Fruit fly (Drosophila melanogaster): ENCODE measurements around the gene dysf.

The dysf gene

DNA sequence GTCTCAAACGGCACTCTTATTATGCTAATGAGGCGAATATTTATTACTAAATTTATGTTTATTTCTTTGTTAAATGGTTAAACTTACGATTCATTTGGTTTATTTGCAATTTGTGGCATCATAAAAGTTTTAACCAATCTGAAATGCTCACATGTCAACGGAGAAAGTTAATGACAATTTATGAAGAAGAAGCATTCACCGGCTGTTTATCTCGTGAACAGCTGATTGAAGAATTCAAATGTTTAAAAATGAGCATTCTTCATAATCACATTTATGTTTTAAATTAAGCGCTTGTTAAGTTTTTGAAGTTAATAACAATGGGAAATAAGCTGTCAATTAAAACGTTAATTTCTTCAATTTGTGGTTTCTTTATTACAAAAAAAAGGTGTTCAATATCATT is 40.4 kb downstream of the dysf start, which contains the start of the genes PIG-P and Tcs6:
PIG-P (minus strand) TSS at position 158 of the 400 bp plus-strand sequence.
Tcs6 (minus strand) TSS at position 158 of the 400 bp plus-strand sequence.
- TF ChIP-seq CG8478 (optimal IDR thresholded peaks at IDR 0.05) = no peak
- TF ChIP-seq CTCF (optimal IDR thresholded peaks at IDR 0.05) = no peak

DNA sequence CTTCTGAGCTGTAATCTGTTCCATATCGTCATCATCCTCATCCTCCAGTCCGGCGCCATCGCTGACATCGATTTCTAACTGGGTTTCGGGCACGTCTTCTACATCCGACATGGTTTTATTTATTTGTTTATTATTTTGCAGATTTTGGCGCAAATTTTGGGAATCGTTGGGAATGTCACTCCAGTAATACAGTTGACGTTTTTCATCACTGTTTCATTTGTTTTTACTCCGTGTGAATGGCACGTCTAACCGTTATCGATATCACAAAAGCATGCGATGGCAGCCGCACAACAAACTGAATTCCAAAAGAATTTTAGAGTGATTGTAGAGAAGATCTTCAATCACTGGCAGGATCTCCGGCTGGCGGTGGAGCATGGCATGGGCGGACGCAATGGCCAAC is 42.1 kb downstream of the dysf start, which contains the start of the genes Sld5 and CG14543:
Sld5 (minus strand) TSS at position 167 of the 400 bp plus-strand sequence.
CG14543 (plus strand) TSS at position 250 of the 400 bp plus-strand sequence.
- TF ChIP-seq CTCF (optimal IDR thresholded peaks at IDR 0.05) = no peak

DNA sequence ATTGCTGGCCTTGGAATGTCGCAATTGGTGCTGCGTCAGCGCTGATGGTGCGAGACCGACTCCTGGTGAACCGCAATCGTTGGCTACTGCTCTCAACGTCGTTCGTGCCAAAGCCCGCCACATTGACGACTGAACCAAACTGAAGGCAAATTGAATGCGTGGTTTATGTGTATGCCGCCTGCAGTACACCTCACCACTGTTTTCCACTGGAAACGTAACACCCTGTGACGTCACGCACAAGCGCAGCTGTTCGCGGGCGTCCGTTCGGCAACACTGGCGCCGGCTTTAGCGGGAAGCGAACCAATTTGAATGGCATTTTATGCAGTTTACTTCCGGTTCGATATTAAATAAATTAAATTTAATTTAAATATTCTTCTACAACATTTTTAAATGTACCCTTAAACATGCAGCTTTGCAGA is 43.3 kb downstream of the dysf start, which contains the start of gene Cmpk:
Cmpk (minus strand) TSS at position 225 of the 419 bp plus-strand sequence.
- no peak for TF ChIP-seq CTCF (optimal IDR thresholded peaks at IDR 0.05)
- no peak for TF ChIP-seq CG8478 (optimal IDR thresholded peaks at IDR 0.05)

DNA sequence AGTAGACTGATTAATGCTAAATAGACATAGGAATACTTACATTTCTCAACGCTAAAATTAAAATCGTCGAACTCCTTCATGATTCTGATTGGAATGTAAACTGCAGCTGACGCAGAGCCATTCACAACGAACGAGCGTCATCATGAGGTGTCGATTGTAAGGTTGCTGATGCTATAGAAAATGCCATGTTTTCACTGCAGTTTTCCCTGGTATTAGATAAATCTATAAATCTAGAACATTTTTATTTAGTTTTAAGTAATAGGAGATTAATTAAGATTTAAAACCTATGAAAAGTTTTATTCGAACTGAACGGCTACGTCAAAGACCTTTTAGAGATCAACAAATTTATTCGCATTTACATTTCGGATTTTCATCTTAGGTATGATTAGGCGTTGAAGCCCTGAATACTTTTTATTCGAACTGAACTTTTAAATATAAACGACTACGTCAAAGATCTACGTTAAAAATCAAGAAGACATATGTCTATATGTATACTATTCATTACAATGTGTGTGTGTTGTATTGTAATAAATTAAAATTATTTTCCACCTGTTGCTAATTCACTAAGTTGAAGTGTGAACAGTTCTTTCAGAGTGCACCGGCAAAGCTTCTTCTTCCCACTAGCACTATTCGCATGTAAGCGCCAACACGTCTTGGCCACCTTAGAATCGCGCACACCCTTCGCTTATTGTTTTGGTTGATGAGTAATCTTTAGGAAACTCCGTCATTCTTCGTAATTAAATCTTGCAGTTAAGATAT is 46.2 kb downstream of the dysf start, which contains the start of the genes Exo84 and Vps2:
Exo84 (minus strand) TSS at position 108 of the 759 bp plus-strand sequence.
Vps2 (plus strand) TSS at position 672 of the 759 bp plus-strand sequence.
- TF ChIP-seq CG8478 (optimal IDR thresholded peaks at IDR 0.05) (no peak), CTCF (optimal IDR thresholded peaks at IDR 0.05) (no peak)

DNA sequence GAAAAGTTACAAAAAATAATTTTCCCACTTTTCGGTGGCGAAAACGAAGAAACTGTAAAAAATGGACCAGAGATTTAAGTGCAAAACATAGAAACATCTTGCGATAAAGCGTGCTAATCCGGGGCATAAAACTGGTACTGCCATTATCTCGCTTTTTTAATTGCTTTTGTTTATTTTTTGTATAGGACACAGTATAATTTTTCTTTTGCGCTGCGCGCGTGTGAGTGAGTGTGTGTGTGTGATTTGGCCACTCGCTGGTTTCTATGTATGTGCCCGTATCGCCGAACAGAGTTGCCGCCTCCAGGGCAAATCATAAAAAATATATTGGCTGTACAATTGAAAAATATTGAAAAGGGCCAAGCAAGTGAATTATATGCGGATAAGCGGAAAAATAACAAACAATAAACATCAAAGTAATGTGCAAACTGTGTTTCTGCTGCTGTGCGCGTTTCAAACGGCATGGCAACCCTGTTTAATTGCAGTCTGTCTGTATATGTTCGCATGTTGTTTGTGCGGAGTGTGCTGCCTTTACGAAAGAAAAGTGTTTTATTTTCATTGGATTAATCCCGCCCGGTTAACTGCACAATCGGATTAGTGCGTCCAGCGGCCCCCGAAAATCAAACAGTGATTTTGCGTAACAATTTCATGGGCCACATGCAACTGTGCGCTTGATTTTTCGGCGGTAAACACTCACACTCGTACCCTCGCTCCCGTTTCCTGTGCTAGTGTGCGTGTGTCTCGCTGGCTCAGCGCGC is 56.2 kb downstream of the dysf start:
- TF ChIP-seq CTCF (optimal IDR thresholded peaks at IDR 0.05) (no peak), CG8478 (optimal IDR thresholded peaks at IDR 0.05) (no peak)

DNA sequence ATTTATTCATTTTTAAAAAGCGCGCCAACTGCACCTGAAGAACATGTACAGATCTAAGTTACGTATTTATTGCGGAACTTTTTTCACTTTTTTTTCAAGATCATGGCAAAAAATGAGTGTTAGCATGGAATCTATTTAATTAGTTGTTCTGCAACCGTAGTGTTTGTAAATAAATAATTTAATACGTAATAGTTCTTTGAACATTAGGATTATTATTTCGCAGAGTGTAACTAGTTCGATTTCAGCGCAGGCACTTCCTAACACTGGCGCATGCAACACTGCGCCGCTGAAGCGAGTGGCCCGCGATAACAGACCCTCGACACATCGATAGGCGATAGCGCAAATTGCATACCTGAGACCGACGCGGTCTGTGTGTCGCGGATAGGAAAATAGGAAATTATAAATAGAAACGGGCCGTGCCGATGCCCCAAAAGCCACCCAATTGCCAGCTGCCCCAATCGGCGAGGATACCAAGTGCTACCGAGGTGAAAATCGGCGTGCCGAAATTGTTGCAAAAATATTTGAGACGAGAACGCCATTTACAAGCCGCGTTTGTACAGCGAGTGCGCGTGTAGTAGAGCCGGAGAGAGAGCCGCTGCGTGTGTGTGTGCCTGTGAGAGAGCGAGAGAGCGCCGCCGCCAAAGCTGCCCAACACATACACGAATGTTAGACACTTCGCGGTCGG is 57.0 kb downstream of the dysf start, which contains the start of gene gro:
gro (plus strand) TSS at position 320 of the 685 bp plus-strand sequence.
- TF ChIP-seq CTCF (optimal IDR thresholded peaks at IDR 0.05) (peak; percentile 33 to 34), CG8478 (optimal IDR thresholded peaks at IDR 0.05) (no peak)

DNA sequence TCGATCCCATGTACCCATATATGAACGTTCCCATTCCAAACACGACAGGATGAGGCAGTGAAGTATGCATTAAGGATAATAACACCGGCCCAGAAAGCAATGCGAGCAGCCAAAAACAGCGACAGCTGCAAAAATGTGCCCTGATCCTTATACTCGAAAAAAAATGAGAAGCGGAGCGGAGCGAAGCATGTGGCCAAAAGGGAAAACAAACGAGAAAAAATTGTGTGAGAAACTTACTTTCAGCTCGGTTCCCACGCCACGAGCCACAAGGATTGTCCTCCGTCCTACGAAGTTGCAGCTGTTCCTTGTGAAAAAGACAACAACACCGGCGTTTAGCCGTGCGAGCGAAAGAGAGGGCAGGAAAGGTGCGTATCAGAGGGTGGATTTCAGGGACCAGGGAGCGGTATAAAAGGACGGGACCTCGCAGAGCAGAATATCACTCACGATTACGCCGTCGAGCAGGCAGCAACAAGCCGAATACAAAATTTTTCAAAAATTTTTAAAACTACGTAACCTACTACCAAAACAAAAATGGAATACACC is 58.6 kb downstream of the dysf start:
- TF ChIP-seq CTCF (optimal IDR thresholded peaks at IDR 0.05) (no peak), CG8478 (optimal IDR thresholded peaks at IDR 0.05) (no peak)

DNA sequence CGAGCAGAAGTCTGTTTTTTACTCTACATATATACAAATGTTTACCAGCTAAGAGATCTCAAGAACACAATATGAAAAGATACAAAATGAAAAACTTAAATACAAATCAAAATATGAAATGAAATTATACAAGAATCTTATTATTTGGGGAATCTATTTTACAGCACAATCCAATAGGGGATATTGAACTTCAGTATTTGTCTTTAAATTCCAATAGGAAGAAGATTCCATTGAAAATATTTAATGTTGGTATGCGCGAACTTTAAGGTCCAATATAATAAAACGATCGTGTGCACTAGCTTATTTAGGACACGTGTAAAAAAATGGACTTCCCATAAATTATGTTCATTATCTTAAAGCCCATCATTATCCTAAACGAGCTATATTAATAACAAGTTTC is 60.6 kb downstream of the dysf start:
- TF ChIP-seq CTCF (optimal IDR thresholded peaks at IDR 0.05) = no peak
- TF ChIP-seq CG8478 (optimal IDR thresholded peaks at IDR 0.05) = no peak

DNA sequence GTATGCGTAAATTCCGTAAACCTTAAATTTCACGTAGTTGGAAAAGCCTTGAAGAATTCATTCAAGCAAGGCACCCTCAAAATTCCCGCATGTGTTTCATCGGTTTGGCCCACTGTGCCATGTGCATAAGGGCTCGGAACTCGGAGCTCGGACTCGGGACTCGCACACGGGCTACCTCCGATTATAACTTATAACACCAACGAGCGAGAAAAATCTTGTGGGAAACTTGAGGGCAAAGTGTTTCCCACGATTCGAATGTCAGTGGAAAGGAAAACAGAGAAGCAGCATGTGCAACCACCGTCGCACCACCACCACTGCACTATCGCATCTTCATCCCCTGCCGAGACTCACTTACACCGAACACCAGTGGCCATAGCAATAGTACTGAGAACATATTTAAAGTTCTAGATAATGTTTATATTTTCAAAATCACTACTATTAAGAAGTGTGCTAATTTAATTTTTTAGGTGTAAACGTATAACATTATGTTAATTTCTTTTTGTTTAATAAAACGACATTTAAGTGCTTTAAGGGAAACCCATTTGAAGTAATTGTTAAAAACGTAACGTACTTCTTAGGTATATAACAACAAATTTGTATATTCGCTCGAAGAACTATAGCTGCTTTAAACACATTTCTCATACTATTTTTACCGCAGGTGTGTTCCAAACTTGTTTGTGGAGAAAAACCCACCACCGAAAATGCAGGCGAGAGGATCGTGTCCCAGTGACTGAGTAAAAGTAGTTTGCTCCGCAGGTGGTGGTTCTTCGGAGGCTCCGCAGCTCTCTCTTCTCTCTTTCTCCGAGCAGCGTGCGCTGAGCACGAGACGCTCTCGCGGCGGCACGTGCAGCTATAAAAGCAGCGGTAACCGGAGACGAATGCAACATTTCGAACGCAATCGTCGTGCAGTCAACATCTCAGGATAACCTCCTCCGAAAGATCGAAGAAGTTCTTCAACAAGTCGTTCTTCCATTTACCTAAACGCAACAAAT is 62.1 kb downstream of the dysf start:
- TF ChIP-seq CG8478 (optimal IDR thresholded peaks at IDR 0.05) (no peak), CTCF (optimal IDR thresholded peaks at IDR 0.05) (no peak)

DNA sequence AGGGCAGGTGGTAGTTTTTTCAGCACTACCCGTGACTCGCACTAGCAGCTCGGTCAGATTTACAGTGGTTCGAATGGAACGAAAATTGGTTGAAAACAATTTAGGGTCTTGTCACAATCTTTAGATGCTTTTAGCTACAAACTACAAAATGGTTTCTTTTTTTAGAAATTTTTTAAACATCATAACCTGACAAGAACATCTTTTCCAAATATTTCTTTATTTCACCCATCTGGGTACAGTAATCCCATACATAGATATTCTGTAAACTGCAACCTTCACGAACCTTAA is 63.2 kb downstream of the dysf start:
- TF ChIP-seq CG8478 (optimal IDR thresholded peaks at IDR 0.05) = no peak
- no peak for TF ChIP-seq CTCF (optimal IDR thresholded peaks at IDR 0.05)

DNA sequence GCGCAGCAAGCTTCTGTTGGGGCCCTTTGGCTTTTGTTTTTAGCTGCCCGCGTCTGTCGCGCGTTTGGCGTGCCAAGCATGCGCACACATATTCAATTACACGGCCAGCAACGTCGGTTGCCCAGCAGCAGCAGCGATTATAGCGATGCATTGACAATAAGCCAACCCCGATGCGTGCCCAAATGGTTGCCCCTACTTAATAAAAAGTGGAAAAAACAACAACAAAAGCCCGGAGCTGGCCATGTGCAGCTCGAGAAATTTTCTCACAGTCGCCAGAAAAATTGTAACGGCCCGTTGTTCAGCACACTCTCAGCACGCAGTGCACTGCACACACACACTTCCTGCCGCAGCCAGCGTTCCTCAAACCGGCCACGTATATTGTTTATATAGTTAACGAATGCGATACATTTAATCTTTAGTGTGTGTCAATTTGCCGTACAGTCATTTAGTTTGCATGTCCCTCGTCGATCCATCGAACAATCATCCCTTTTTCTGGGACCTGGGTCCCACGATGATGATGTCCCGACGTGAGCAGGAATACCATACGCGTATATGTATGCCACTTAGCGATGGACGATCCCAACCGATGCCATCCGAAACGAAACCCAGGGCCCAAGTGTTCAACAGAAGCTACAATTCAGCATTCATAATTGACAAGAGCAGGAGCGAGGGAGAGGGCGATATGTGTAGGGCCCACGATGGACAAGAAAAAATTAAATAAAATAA is 63.7 kb downstream of the dysf start:
- TF ChIP-seq CG8478 (optimal IDR thresholded peaks at IDR 0.05) (no peak), CTCF (optimal IDR thresholded peaks at IDR 0.05) (no peak)

DNA sequence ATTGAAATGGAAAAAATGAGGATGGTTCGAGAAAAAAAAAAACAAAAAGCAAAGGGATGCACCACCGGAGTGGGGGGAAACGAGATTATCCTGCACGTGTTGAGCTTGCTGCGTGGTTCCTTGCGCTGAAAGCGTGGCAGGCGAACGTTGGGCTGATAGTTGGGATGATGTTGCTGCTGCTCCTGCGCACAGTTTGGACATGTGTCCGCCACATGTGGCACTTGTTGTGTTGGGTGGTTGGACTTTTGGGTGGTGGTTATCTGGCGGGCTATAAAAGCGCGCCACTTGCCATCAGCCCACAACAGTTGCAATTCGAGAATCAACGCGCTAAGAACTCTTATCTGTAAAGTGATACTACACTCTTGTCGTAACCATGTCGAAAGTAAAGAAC is 65.9 kb downstream of the dysf start:
- TF ChIP-seq CTCF (optimal IDR thresholded peaks at IDR 0.05) (no peak), CG8478 (optimal IDR thresholded peaks at IDR 0.05) (no peak)

DNA sequence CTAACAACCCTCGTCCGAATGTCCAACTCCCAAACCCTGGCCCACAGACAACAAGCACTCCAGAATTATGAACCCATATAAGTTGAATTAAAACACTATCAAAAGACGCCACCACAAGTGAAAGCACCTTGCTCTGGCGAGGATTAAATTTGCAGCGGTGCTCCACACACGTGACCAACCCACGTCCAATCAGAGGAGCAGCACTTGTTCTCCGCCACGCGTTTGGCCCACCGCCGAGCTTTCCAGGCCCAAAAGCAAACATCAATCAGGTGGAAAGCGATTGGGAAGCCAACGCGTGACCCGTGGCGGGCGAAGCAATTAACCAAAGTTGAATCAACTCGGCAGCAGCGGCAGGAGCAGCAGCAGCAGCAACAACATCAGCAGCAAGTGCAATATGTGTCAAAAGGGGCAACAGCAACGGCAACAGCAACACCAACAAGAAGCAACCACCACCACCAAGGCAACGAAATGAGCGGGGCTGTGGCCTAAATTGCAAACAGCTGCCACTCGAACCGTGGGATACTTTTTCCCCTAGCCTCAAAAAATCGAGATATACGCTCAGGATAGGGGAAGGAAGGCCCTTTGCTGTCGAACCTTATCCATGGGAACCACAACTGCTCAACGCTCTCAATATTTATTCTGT is 66.4 kb downstream of the dysf start:
- TF ChIP-seq CG8478 (optimal IDR thresholded peaks at IDR 0.05) = no peak
- no peak for TF ChIP-seq CTCF (optimal IDR thresholded peaks at IDR 0.05)

All from S2 (cell line).